Worm (Caenorhabditis elegans) whole organism, L1 larva: ENCODE data around the gene C33F10.1.

ENCODE experiments used
- C04F5.9 ChIP-seq: sonication (generic microtip); optimal IDR thresholded peaks from 2 replicates; lab custom pipeline; 2016; ENCODE audit warnings: missing genetic modification characterization, missing compliant biosample characterization
- C16A3.4 ChIP-seq: fragments of 150-350 bp; optimal IDR thresholded peaks from 2 replicates; lab custom pipeline; 2014; ENCODE audit warnings: missing biosample characterization, missing genetic modification characterization
- C34B4.2 ChIP-seq: sonication (generic microtip); optimal IDR thresholded peaks from 2 replicates; lab custom pipeline; 2017; ENCODE audit warnings: mild to moderate bottlenecking, missing genetic modification characterization, missing compliant biosample characterization
- F16B12.6 ChIP-seq: fragments of 150-350 bp; optimal IDR thresholded peaks from 2 replicates; lab custom pipeline; 2014; ENCODE audit warnings: missing biosample characterization, missing genetic modification characterization
- Y116A8C.19 ChIP-seq: sonication (generic microtip); optimal IDR thresholded peaks from 2 replicates; lab custom pipeline; 2016; ENCODE audit warnings: missing compliant biosample characterization, missing genetic modification characterization, borderline replicate concordance
- aha-1 ChIP-seq: fragments of 150-350 bp; optimal IDR thresholded peaks from 2 replicates; lab custom pipeline; 2014; ENCODE audit warnings: missing biosample characterization, missing genetic modification characterization
- aly-2 ChIP-seq: fragments of 150-350 bp; optimal IDR thresholded peaks from 2 replicates; lab custom pipeline; 2014; ENCODE audit warnings: missing biosample characterization, missing genetic modification characterization
- ama-1 ChIP-seq: fragments of 150-350 bp; optimal IDR thresholded peaks from 2 replicates; lab custom pipeline; 2014
- blmp-1 ChIP-seq: fragments of 150-350 bp; optimal IDR thresholded peaks from 2 replicates; lab custom pipeline; 2014; ENCODE audit warnings: missing biosample characterization, missing genetic modification characterization
- ceh-8 ChIP-seq: fragments of 200-800 bp; sonication (Bioruptor generic); optimal IDR thresholded peaks from 2 replicates; lab custom pipeline; 2018; ENCODE audit warnings: mild to moderate bottlenecking, missing genetic modification characterization, moderate library complexity, missing compliant biosample characterization
- ceh-90 ChIP-seq: sonication (generic microtip); optimal IDR thresholded peaks from 2 replicates; lab custom pipeline; 2016; ENCODE audit warnings: missing genetic modification characterization, missing compliant biosample characterization
- dsc-1 ChIP-seq: sonication (generic microtip); optimal IDR thresholded peaks from 2 replicates; lab custom pipeline; 2016; ENCODE audit warnings: mild to moderate bottlenecking, missing genetic modification characterization, missing compliant biosample characterization
- efl-1 ChIP-seq, 4 experiments: fragments of 150-350 bp; optimal IDR thresholded peaks in 3 of 4; peaks in 1 of 4; 1 replicate in 1 of 4; 2 replicates in 3 of 4; lab custom pipeline; 2014; ENCODE audit warnings: missing biosample characterization in 2 of 4, missing genetic modification characterization in 2 of 4, missing genetic modification reagents in 2 of 4
- efl-3 ChIP-seq: fragments of 200-800 bp; sonication (Bioruptor generic); optimal IDR thresholded peaks from 2 replicates; lab custom pipeline; 2018; ENCODE audit warnings: mild to moderate bottlenecking, missing genetic modification characterization, missing compliant biosample characterization
- egl-13 ChIP-seq: sonication (generic microtip); optimal IDR thresholded peaks from 2 replicates; lab custom pipeline; 2016; ENCODE audit warnings: missing genotype, missing genetic modification reagents, missing genetic modification characterization, missing compliant biosample characterization
- egl-27 ChIP-seq, 2 experiments: fragments of 150-350 bp in 1 of 2; sonication (generic microtip); optimal IDR thresholded peaks; 3 replicates each; lab custom pipeline; 2017 to 2018; ENCODE audit warnings: missing biosample characterization in 2 of 2, missing genetic modification characterization in 2 of 2, missing genetic modification reagents in 2 of 2
- elt-2 ChIP-seq: sonication (generic microtip); optimal IDR thresholded peaks from 2 replicates; lab custom pipeline; 2016; ENCODE audit warnings: missing genetic modification characterization, mild to moderate bottlenecking, inconsistent platforms, missing compliant biosample characterization, missing genetic modification reagents
- elt-3 ChIP-seq, 6 experiments: fragments of 150-350 bp in 1 of 6; sonication (generic microtip); optimal IDR thresholded peaks; 2 replicates each; lab custom pipeline; 2017 to 2018; ENCODE audit warnings: missing biosample characterization in 6 of 6, missing genetic modification characterization in 6 of 6, inconsistent platforms in 1 of 6
- ets-5 ChIP-seq: fragments of 200-800 bp; sonication (Bioruptor generic); IDR thresholded peaks from 2 replicates; pipeline ENCODE4 v1.3.6; 2022; ENCODE audit warnings: missing genetic modification characterization, missing compliant biosample characterization
- fkh-10 ChIP-seq: sonication (generic microtip); optimal IDR thresholded peaks from 2 replicates; lab custom pipeline; 2017; ENCODE audit warnings: missing biosample characterization, missing genetic modification reagents, missing genetic modification characterization
- fos-1 ChIP-seq: fragments of 150-350 bp; optimal IDR thresholded peaks from 2 replicates; lab custom pipeline; 2014; ENCODE audit warnings: missing biosample characterization, missing genetic modification characterization
- grh-1 ChIP-seq: fragments of 200-800 bp; sonication (Bioruptor generic); IDR thresholded peaks from 2 replicates; pipeline ENCODE4 v1.3.6; 2022; ENCODE audit warnings: missing genetic modification reagents, missing genetic modification characterization, missing compliant biosample characterization
- hlh-4 ChIP-seq: sonication (generic microtip); optimal IDR thresholded peaks from 2 replicates; lab custom pipeline; 2016; ENCODE audit warnings: mild to moderate bottlenecking, missing genetic modification characterization, missing compliant biosample characterization
- isw-1 ChIP-seq: fragments of 200-800 bp; sonication (Bioruptor generic); IDR thresholded peaks from 2 replicates; pipeline ENCODE4 v1.3.6; 2022; ENCODE audit warnings: missing genetic modification characterization, missing compliant biosample characterization
- jun-1 ChIP-seq: fragments of 150-350 bp; optimal IDR thresholded peaks from 2 replicates; lab custom pipeline; 2014; ENCODE audit warnings: missing biosample characterization, missing genetic modification reagents, missing genetic modification characterization
- lin-15B ChIP-seq: fragments of 150-350 bp; sonication (generic microtip); optimal IDR thresholded peaks from 3 replicates; lab custom pipeline; 2014; ENCODE audit warnings: missing biosample characterization, missing genetic modification characterization
- lin-39 ChIP-seq: fragments of 150-350 bp; optimal IDR thresholded peaks from 2 replicates; lab custom pipeline; 2014; ENCODE audit warnings: missing biosample characterization, missing genetic modification reagents, missing genetic modification characterization
- lir-3 ChIP-seq: sonication (generic microtip); optimal IDR thresholded peaks from 2 replicates; lab custom pipeline; 2016; ENCODE audit warnings: mild to moderate bottlenecking, missing genetic modification characterization, moderate library complexity, missing compliant biosample characterization; ENCODE audit not compliant: poor library complexity
- lsy-2 ChIP-seq, 2 experiments: fragments of 150-350 bp; optimal IDR thresholded peaks; 2 replicates each; lab custom pipeline; 2014; ENCODE audit warnings: missing biosample characterization in 2 of 2, missing genetic modification characterization in 2 of 2
- mab-9 ChIP-seq: fragments of 200-800 bp; sonication (Bioruptor generic); IDR thresholded peaks from 2 replicates; pipeline ENCODE4 v1.3.6; 2022; ENCODE audit warnings: missing genetic modification reagents, missing genetic modification characterization, missing compliant biosample characterization
- nhr-11 ChIP-seq: fragments of 150-350 bp; optimal IDR thresholded peaks from 2 replicates; lab custom pipeline; 2014; ENCODE audit warnings: missing biosample characterization, missing genetic modification characterization
- nhr-19 ChIP-seq: fragments of 200-800 bp; sonication (Bioruptor generic); conservative IDR thresholded peaks from 2 replicates; pipeline ENCODE4 v1.3.6; 2022; ENCODE audit warnings: missing genetic modification characterization, missing compliant biosample characterization
- nhr-237 ChIP-seq: fragments of 150-350 bp; optimal IDR thresholded peaks from 2 replicates; lab custom pipeline; 2014; ENCODE audit warnings: missing biosample characterization, missing genetic modification characterization
- nhr-28 ChIP-seq: fragments of 150-350 bp; optimal IDR thresholded peaks from 2 replicates; lab custom pipeline; 2014; ENCODE audit warnings: missing biosample characterization, missing genetic modification characterization
- nhr-47 ChIP-seq: sonication (generic microtip); optimal IDR thresholded peaks from 2 replicates; lab custom pipeline; 2016; ENCODE audit warnings: mild to moderate bottlenecking, missing genetic modification characterization, moderate library complexity, missing compliant biosample characterization
- nhr-71 ChIP-seq: sonication (generic microtip); optimal IDR thresholded peaks from 2 replicates; lab custom pipeline; 2016; ENCODE audit warnings: mild to moderate bottlenecking, missing genetic modification characterization, moderate library complexity, missing compliant biosample characterization
- nhr-77 ChIP-seq: fragments of 150-350 bp; optimal IDR thresholded peaks from 2 replicates; lab custom pipeline; 2014; ENCODE audit warnings: missing biosample characterization, missing genetic modification characterization
- nhr-84 ChIP-seq: sonication (generic microtip); optimal IDR thresholded peaks from 2 replicates; lab custom pipeline; 2017; ENCODE audit warnings: missing biosample characterization, missing genetic modification characterization
- nhr-85 ChIP-seq: sonication (generic microtip); peaks from one replicate; lab custom pipeline; 2016; ENCODE audit warnings: missing genetic modification characterization, inconsistent platforms, missing compliant biosample characterization
- nhr-90 ChIP-seq: sonication (generic microtip); optimal IDR thresholded peaks from 2 replicates; lab custom pipeline; 2016; ENCODE audit warnings: mild to moderate bottlenecking, missing genetic modification characterization, missing compliant biosample characterization; ENCODE audit not compliant: poor library complexity
- pag-3 ChIP-seq: sonication (generic microtip); optimal IDR thresholded peaks from 2 replicates; lab custom pipeline; 2017; ENCODE audit warnings: missing genetic modification characterization, mild to moderate bottlenecking, missing compliant biosample characterization, antibody characterized with exemption, borderline replicate concordance; ENCODE audit not compliant: insufficient read depth
- pax-3 ChIP-seq: fragments of 200-800 bp; sonication (Bioruptor generic); optimal IDR thresholded peaks from 2 replicates; lab custom pipeline; 2018; ENCODE audit warnings: mild to moderate bottlenecking, missing genetic modification characterization, moderate library complexity, missing compliant biosample characterization
- snu-23 ChIP-seq: sonication (generic microtip); optimal IDR thresholded peaks from 2 replicates; lab custom pipeline; 2016; ENCODE audit warnings: missing genetic modification characterization, missing compliant biosample characterization
- sox-4 ChIP-seq: sonication (generic microtip); optimal IDR thresholded peaks from 2 replicates; lab custom pipeline; 2016; ENCODE audit warnings: missing genetic modification characterization, missing compliant biosample characterization
- sptf-1 ChIP-seq: fragments of 150-350 bp; optimal IDR thresholded peaks from 2 replicates; lab custom pipeline; 2014; ENCODE audit warnings: missing biosample characterization, missing genetic modification characterization
- tbx-2 ChIP-seq: sonication (generic microtip); optimal IDR thresholded peaks from 2 replicates; lab custom pipeline; 2016; ENCODE audit warnings: missing genetic modification characterization, missing compliant biosample characterization
- unc-30 ChIP-seq: sonication (generic microtip); optimal IDR thresholded peaks from 2 replicates; lab custom pipeline; 2017; ENCODE audit warnings: missing biosample characterization, missing genetic modification characterization
- unc-62 ChIP-seq: fragments of 150-350 bp; optimal IDR thresholded peaks from 2 replicates; lab custom pipeline; 2014; ENCODE audit warnings: missing biosample characterization, missing genetic modification reagents, missing genetic modification characterization
- vab-15 ChIP-seq: sonication (generic microtip); optimal IDR thresholded peaks from 2 replicates; lab custom pipeline; 2017; ENCODE audit warnings: missing genotype, mild to moderate bottlenecking, missing genetic modification characterization, missing compliant biosample characterization
- xbp-1 ChIP-seq: sonication (generic microtip); optimal IDR thresholded peaks from 2 replicates; lab custom pipeline; 2016; ENCODE audit warnings: missing genetic modification characterization, missing compliant biosample characterization
- zag-1 ChIP-seq: fragments of 150-350 bp; optimal IDR thresholded peaks from 2 replicates; lab custom pipeline; 2014; ENCODE audit warnings: missing biosample characterization, missing genetic modification characterization
- ztf-4 ChIP-seq: fragments of 150-350 bp; optimal IDR thresholded peaks from 2 replicates; lab custom pipeline; 2014; ENCODE audit warnings: missing biosample characterization, missing genetic modification characterization

C33F10.1 gene

DNA sequence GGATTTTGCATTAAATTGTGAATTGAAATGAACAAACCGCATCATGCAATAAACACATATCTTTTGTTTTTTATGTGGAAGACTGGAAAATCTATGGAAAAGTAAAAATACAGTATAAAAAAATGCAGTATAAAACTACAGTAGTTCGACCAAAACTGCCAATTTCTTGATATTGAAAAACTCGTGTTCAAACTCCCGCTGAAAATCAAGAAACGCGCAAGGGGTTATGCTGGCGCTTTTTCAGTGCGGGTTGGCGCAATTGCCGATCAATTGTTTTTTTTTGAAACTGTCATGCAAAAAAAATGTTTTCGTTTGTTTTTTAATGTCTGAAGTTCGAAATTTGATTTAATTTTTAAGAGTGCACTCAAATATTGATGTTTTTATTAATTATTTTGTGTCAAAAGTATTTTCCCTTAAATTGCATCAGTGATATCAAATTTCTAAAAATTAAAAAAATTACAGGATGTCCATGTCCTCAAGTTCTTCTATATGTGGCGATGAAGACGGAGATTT is 16.8 kb downstream of the C33F10.1 start, which contains the start of gene dnj-9 (continued):
- TF ChIP-seq egl-13 (tag; lab: Kevin White, UChicago) = peak; percentile 92
- peak; percentile 92 for TF ChIP-seq jun-1
- TF ChIP-seq grh-1 (GFP tag; lab: Robert Waterston, UW) = peak; percentile 95
- peak; percentile 97 for TF ChIP-seq nhr-90
- TF ChIP-seq nhr-11 (tag; lab: Kevin White, UChicago) = peak; percentile 88
- TF ChIP-seq elt-2 (tag; lab: Kevin White, UChicago) = peak; percentile 98
- peak; percentile 96 for TF ChIP-seq xbp-1 (tag; lab: Kevin White, UChicago)
- TF ChIP-seq zag-1 = no peak
- peak; percentile 95 to 96 for TF ChIP-seq lsy-2 (tag; optimal IDR thresholded peaks at IDR 0.05; lab: Kevin White, UChicago)
- TF ChIP-seq ets-5 (GFP tag; lab: Robert Waterston, UW) = no peak
- TF ChIP-seq tbx-2 (tag; lab: Kevin White, UChicago) = peak; percentile 97
- TF ChIP-seq ztf-4 (tag; lab: Kevin White, UChicago) = peak; percentile 84
- TF ChIP-seq C34B4.2 (tag; lab: Kevin White, UChicago) = peak; percentile 39
- TF ChIP-seq nhr-84 (tag; lab: Kevin White, UChicago) = no peak
- TF ChIP-seq F16B12.6 (tag; lab: Kevin White, UChicago) = peak; percentile 72
- peak; percentile 97 for TF ChIP-seq nhr-47 (tag; lab: Kevin White, UChicago)
- TF ChIP-seq ama-1 (lab: Kevin White, UChicago) = peak; percentile 87
- TF ChIP-seq unc-30 (tag; lab: Kevin White, UChicago) = peak; percentile 57
- TF ChIP-seq nhr-77 (tag; lab: Kevin White, UChicago) = peak; percentile 88
- TF ChIP-seq ceh-8 (GFP tag; lab: Kevin White, UChicago) = peak; percentile 93
- peak; percentile 44 for TF ChIP-seq nhr-28
- peak; percentile 88 for TF ChIP-seq aly-2 (tag; lab: Kevin White, UChicago)
- no peak for TF ChIP-seq sptf-1 (tag; lab: Kevin White, UChicago)
- peak; percentile 91 for TF ChIP-seq isw-1 (GFP tag; lab: Robert Waterston, UW)
- no peak for TF ChIP-seq Y116A8C.19 (tag; lab: Kevin White, UChicago)
- peak; percentile 98 for TF ChIP-seq nhr-71 (tag; lab: Kevin White, UChicago)
- TF ChIP-seq sox-4 (tag; lab: Kevin White, UChicago) = peak; percentile 93
- peak; percentile 90 for TF ChIP-seq fos-1 (tag; lab: Kevin White, UChicago)
- TF ChIP-seq dsc-1 = peak; percentile 97
- peak in 3 of 6 experiments; percentile 50 to 90 (median 90) for TF ChIP-seq elt-3 (tag; optimal IDR thresholded peaks at IDR 0.05; lab: Kevin White, UChicago)
- TF ChIP-seq aha-1 = peak; percentile 90
- TF ChIP-seq pag-3 (tag; lab: Kevin White, UChicago) = peak; percentile 32
- peak; percentile 97 for TF ChIP-seq C16A3.4 (tag; lab: Kevin White, UChicago)
- TF ChIP-seq hlh-4 (tag; lab: Kevin White, UChicago) = peak; percentile 8
- peak; percentile 45 for TF ChIP-seq vab-15 (tag; lab: Kevin White, UChicago)
- TF ChIP-seq nhr-237 (tag; lab: Kevin White, UChicago) = peak; percentile 65
- TF ChIP-seq unc-62 (GFP tag; lab: Kevin White, UChicago) = no peak
- peak; percentile 93 for TF ChIP-seq C04F5.9
- peak; percentile 85 for TF ChIP-seq mab-9 (GFP tag; lab: Robert Waterston, UW)
- TF ChIP-seq blmp-1 = peak; percentile 85
- TF ChIP-seq lin-15B = peak; percentile 91
- peak; percentile 57 for TF ChIP-seq ceh-90
- peak; percentile 96 for TF ChIP-seq nhr-19 (GFP tag; lab: Robert Waterston, UW)
- peak; percentile 91 to 99 for TF ChIP-seq efl-1 (optimal IDR thresholded peaks at IDR 0.05; lab: Kevin White, UChicago)
- TF ChIP-seq efl-1 (GFP tag; optimal IDR thresholded peaks at IDR 0.05 in 1 of 2; lab: Kevin White, UChicago) = peak; percentile 99 to 100
- peak; percentile 97 for TF ChIP-seq nhr-85
- peak; percentile 83 for TF ChIP-seq lir-3 (tag; lab: Kevin White, UChicago)
- TF ChIP-seq snu-23 (GFP tag; lab: Kevin White, UChicago) = peak; percentile 97
- peak; percentile 51 for TF ChIP-seq efl-3 (GFP tag; lab: Kevin White, UChicago)
- peak; percentile 97 for TF ChIP-seq lin-39 (tag; lab: Kevin White, UChicago)
- TF ChIP-seq egl-27 (tag; optimal IDR thresholded peaks at IDR 0.05; lab: Kevin White, UChicago) = no peak
- peak; percentile 86 for TF ChIP-seq fkh-10 (GFP tag; lab: Kevin White, UChicago)
- peak; percentile 86 for TF ChIP-seq pax-3 (tag; lab: Kevin White, UChicago)
